Worm (Caenorhabditis elegans) whole organism, young adult: ENCODE data around the gene F56H9.6.

Experiments
- Y95B8A.8 ChIP-seq: fragments of 200-800 bp; sonication (Bioruptor generic); IDR thresholded peaks from 2 replicates; pipeline ENCODE4 v1.3.6; 2022; ENCODE audit warnings: missing genetic modification reagents, missing genetic modification characterization, missing compliant biosample characterization
- atf-7 ChIP-seq: sonication (generic microtip); optimal IDR thresholded peaks from 2 replicates; lab custom pipeline; 2017; ENCODE audit warnings: mild to moderate bottlenecking, missing genetic modification characterization, missing compliant biosample characterization
- cebp-2 ChIP-seq: fragments of 200-800 bp; sonication (Bioruptor generic); IDR thresholded peaks from 2 replicates; pipeline ENCODE4 v1.3.6; 2022; ENCODE audit warnings: missing genetic modification characterization, missing compliant biosample characterization
- ceh-58 ChIP-seq: fragments of 200-800 bp; sonication (Bioruptor generic); IDR thresholded peaks from 2 replicates; pipeline ENCODE4 v1.3.6; 2022; ENCODE audit warnings: missing genetic modification characterization, missing compliant biosample characterization
- egl-44 ChIP-seq: fragments of 200-800 bp; sonication (Bioruptor generic); IDR thresholded peaks from 2 replicates; pipeline ENCODE4 v1.3.6; 2022; ENCODE audit warnings: missing genetic modification reagents, missing genetic modification characterization, missing compliant biosample characterization
- nfyb-1 ChIP-seq: fragments of 200-800 bp; sonication (Bioruptor generic); IDR thresholded peaks from 2 replicates; pipeline ENCODE4 v1.3.6; 2022; ENCODE audit warnings: missing genetic modification reagents, missing genetic modification characterization, missing compliant biosample characterization
- pha-4 ChIP-seq: fragments of 150-350 bp; sonication (generic microtip); optimal IDR thresholded peaks from 2 replicates; lab custom pipeline; 2014; ENCODE audit warnings: missing biosample characterization, missing genetic modification reagents, missing genetic modification characterization
- snpc-1.3 ChIP-seq: sonication (generic microtip); optimal IDR thresholded peaks from 2 replicates; lab custom pipeline; 2017; ENCODE audit warnings: missing genetic modification characterization, mild to moderate bottlenecking, missing compliant biosample characterization, antibody characterized with exemption, moderate library complexity, missing genotype, missing genetic modification reagents; ENCODE audit not compliant: insufficient read depth
- snpc-4 ChIP-seq, 5 experiments: fragments of 150-350 bp in 1 of 5; sonication (generic microtip) in 4 of 5; optimal IDR thresholded peaks; 2 replicates each; lab custom pipeline; 2014 to 2018; ENCODE audit warnings: missing genetic modification characterization in 5 of 5, missing biosample characterization in 3 of 5, antibody characterized with exemption in 2 of 5, mild to moderate bottlenecking in 2 of 5, missing compliant biosample characterization in 2 of 5, missing genotype in 2 of 5, moderate library complexity in 2 of 5, missing genetic modification reagents in 1 of 5
- tbp1 ChIP-seq: fragments of 200-800 bp; sonication (Bioruptor generic); optimal IDR thresholded peaks from 2 replicates; lab custom pipeline; 2018; ENCODE audit warnings: mild to moderate bottlenecking, missing genetic modification characterization, missing compliant biosample characterization
- zfh-2 ChIP-seq: fragments of 200-800 bp; sonication (Bioruptor generic); conservative IDR thresholded peaks from 2 replicates; pipeline ENCODE4 v1.3.6; 2022; ENCODE audit warnings: missing genetic modification reagents, missing genetic modification characterization, missing compliant biosample characterization

ce11 chrV:12590601-12591000 is 39.0 kb downstream of the F56H9.6 start, which contains the start of gene ttr-43:
- TF ChIP-seq atf-7 (tag; lab: Kevin White, UChicago), result no peak
- no peak for TF ChIP-seq pha-4
- no peak for TF ChIP-seq snpc-4 (GFP tag; optimal IDR thresholded peaks at IDR 0.05; lab: Kevin White, UChicago)
- no peak for TF ChIP-seq snpc-4 (tag; optimal IDR thresholded peaks at IDR 0.05; lab: Kevin White, UChicago)
- no peak for TF ChIP-seq cebp-2
- TF ChIP-seq egl-44 (GFP tag; lab: Robert Waterston, UW), result no peak
- no peak for TF ChIP-seq snpc-1.3
- no peak for TF ChIP-seq nfyb-1 (GFP tag; lab: Robert Waterston, UW)
- no peak for TF ChIP-seq ceh-58 (GFP tag; lab: Robert Waterston, UW)
- TF ChIP-seq tbp1 (GFP tag; lab: Kevin White, UChicago), result no peak
- TF ChIP-seq zfh-2 (GFP tag; lab: Robert Waterston, UW), result no peak
- TF ChIP-seq Y95B8A.8, result no peak
